Fruit fly (Drosophila melanogaster): ENCODE measurements around the gene alpha4GT1.

The alpha4GT1 gene

DNA sequence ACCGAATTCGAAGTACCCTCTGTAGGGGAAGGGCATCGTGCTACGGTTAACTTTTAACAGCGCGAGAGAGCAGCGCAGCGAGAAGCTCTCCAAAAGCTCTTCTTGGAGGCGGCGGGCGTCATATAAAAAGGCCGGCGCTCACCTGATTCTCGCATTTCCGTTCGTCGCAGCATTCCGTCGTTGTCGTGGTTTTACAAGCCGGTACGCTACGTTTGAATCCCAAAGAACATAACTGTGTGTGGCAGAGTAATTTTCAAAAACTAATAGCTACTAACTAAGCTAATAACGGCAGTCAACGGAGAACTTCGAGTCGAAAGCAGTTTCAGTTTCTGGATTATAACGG is 33.5 kb upstream of the alpha4GT1 start, which contains the start of gene FASN1 (continued):
- TF ChIP-seq CG15011 (GFP tag; optimal IDR thresholded peaks at IDR 0.05) (no peak), Vsx1 (GFP tag; optimal IDR thresholded peaks at IDR 0.05) (no peak), CG7357 (GFP tag; IDR thresholded peaks at IDR 0.05) (no peak), insv (GFP tag; optimal IDR thresholded peaks at IDR 0.05) (no peak), Ets65A (GFP tag) (peak; percentile 85), Hr3 (GFP tag; optimal IDR thresholded peaks at IDR 0.05) (no peak), CG12769 (tag; optimal IDR thresholded peaks at IDR 0.05) (no peak), CG32532 (GFP tag; IDR thresholded peaks at IDR 0.05) (no peak; the same call in none of the 2 replicates), cad (GFP tag; optimal IDR thresholded peaks at IDR 0.05) (no peak), sens (GFP tag) (peak; percentile 43), CG2199 (GFP tag; IDR thresholded peaks at IDR 0.05) (no peak), ewg (GFP tag; optimal IDR thresholded peaks at IDR 0.05) (no peak), Bdp1 (GFP tag; optimal IDR thresholded peaks at IDR 0.05) (no peak), wek (GFP tag; optimal IDR thresholded peaks at IDR 0.05) (peak; percentile 28), onecut (GFP tag; IDR thresholded peaks at IDR 0.05) (no peak), Jarid2 (GFP tag; optimal IDR thresholded peaks at IDR 0.05) (peak; percentile 80), CG8290 (GFP tag; optimal IDR thresholded peaks at IDR 0.05) (no peak), CG8290 (tag; optimal IDR thresholded peaks at IDR 0.05) (peak in 1 of 2 experiments; percentile 68), tin (GFP tag; optimal IDR thresholded peaks at IDR 0.05) (no peak), CG15601 (tag; optimal IDR thresholded peaks at IDR 0.05) (no peak), Xrp1 (GFP tag; IDR thresholded peaks at IDR 0.05) (no peak), Antp (GFP tag; optimal IDR thresholded peaks at IDR 0.05) (peak; percentile 10), peb (GFP tag; IDR thresholded peaks at IDR 0.05) (0 out of 2 replicates have a peak, but pooled peaks have one; percentile 21), sc (optimal IDR thresholded peaks at IDR 0.05) (no peak), sc (GFP tag; optimal IDR thresholded peaks at IDR 0.05) (no peak), salm (tag; optimal IDR thresholded peaks at IDR 0.05) (no peak)

DNA sequence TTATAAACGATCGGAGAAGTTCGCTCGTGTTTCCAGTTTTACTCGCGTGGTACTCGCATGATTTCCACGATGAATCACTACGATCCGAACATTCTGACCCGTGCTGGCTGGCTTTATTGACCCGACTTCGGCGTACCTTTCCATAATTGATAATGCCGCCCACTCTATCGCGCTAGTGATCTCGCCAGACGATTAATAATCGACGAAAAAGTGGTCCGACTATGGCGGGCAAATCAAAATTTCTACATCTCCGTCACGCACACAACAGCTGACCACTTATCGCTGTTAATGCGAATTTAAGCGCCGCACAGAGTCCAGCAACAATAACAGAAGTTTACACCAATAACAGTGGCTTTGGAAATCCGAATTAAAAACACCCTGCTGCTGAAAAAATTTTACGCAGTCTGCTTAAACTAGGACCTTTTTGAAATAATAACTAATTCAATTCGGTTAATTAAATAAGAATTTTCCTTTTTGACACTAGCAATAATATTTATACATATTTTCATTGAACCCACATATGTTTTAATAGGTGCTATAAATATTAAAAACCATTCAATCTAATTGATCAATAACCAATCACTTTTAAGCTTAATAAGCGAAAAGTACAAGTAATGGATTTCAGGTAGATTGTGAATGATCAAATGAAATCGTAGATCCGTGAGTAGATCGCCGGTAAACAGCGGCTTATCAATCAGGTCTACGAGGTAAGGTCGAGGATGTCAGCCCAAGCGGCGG is 32.9 kb upstream of the alpha4GT1 start:
- TF ChIP-seq CG3065 (GFP tag; optimal IDR thresholded peaks at IDR 0.05) = no peak
- TF ChIP-seq CG12236 (GFP tag; optimal IDR thresholded peaks at IDR 0.05) = no peak
- TF ChIP-seq Fer1 (GFP tag; optimal IDR thresholded peaks at IDR 0.05) = peak; percentile 12
- no peak for TF ChIP-seq wdn (GFP tag; IDR thresholded peaks at IDR 0.05)
- peak; percentile 56; the same call in 1 of the 2 replicates for TF ChIP-seq amos (GFP tag; IDR thresholded peaks at IDR 0.05; ENCODE audit: partially characterized antibody)
- no peak for TF ChIP-seq schlank (tag; optimal IDR thresholded peaks at IDR 0.05)
- peak; percentile 51 for TF ChIP-seq unc-4 (GFP tag; IDR thresholded peaks at IDR 0.05; ENCODE audit: partially characterized antibody)
- no peak for TF ChIP-seq NK7.1 (GFP tag; optimal IDR thresholded peaks at IDR 0.05)
- no peak for TF ChIP-seq zf30C (GFP tag; optimal IDR thresholded peaks at IDR 0.05)
- TF ChIP-seq H2.0 (GFP tag; IDR thresholded peaks at IDR 0.05) = no peak
- no peak for TF ChIP-seq CG4360 (GFP tag; IDR thresholded peaks at IDR 0.05)
- peak; percentile 51 for TF ChIP-seq bcd (GFP tag; optimal IDR thresholded peaks at IDR 0.05)
- TF ChIP-seq sna (GFP tag; IDR thresholded peaks at IDR 0.05; ENCODE audit: partially characterized antibody) = no peak
- TF ChIP-seq HLH4C (GFP tag; IDR thresholded peaks at IDR 0.05; ENCODE audit: partially characterized antibody) = no peak
- TF ChIP-seq CG9437 (GFP tag; optimal IDR thresholded peaks at IDR 0.05) = peak; percentile 56
- peak; percentile 63 for TF ChIP-seq CG34376 (GFP tag; optimal IDR thresholded peaks at IDR 0.05)
- TF ChIP-seq CG13624 (GFP tag; optimal IDR thresholded peaks at IDR 0.05) = peak; percentile 59
- peak; percentile 48; the same call in 1 of the 2 replicates for TF ChIP-seq Bgb (GFP tag; IDR thresholded peaks at IDR 0.05; ENCODE audit: partially characterized antibody)
- no peak; the same call in 1 of the 2 replicates for TF ChIP-seq MBD-R2 (GFP tag; IDR thresholded peaks at IDR 0.05)
- TF ChIP-seq seq (GFP tag; IDR thresholded peaks at IDR 0.05) = peak; percentile 18; the same call in 1 of the 2 replicates
- TF ChIP-seq CG9215 (GFP tag; IDR thresholded peaks at IDR 0.05) = no peak
- no peak for TF ChIP-seq CG17359 (tag; optimal IDR thresholded peaks at IDR 0.05)
- TF ChIP-seq crc (GFP tag; optimal IDR thresholded peaks at IDR 0.05) = peak; percentile 20
- no peak for TF ChIP-seq dm (GFP tag; optimal IDR thresholded peaks at IDR 0.05)
- no peak for TF ChIP-seq Fer2 (tag; optimal IDR thresholded peaks at IDR 0.05)
- TF ChIP-seq D19B (GFP tag; optimal IDR thresholded peaks at IDR 0.05) = peak; percentile 56

Measured in whole organism, embryonic.